Fruit fly (Drosophila melanogaster) whole organism, pupa: ENCODE results near the gene mirr.

Experiments
- CG10348 ChIP-seq: fragments of 200-800 bp; sonication (Bioruptor generic); IDR thresholded peaks from 2 replicates; pipeline ENCODE4 v1.3.6; 2022; ENCODE audit warnings: missing biosample characterization, missing genetic modification characterization
- CG12605 ChIP-seq: fragments of 200-800 bp; sonication (Bioruptor generic); IDR thresholded peaks from 2 replicates; pipeline ENCODE4 v1.3.6; 2022; ENCODE audit warnings: missing biosample characterization, missing genetic modification characterization
- CG13204 ChIP-seq: fragments of 200-800 bp; sonication (Bioruptor generic); optimal IDR thresholded peaks from 2 replicates; lab custom pipeline; 2018; ENCODE audit warnings: missing biosample characterization, mild to moderate bottlenecking, missing genetic modification characterization, moderate library complexity
- CG14655 ChIP-seq: fragments of 200-800 bp; sonication (Bioruptor generic); optimal IDR thresholded peaks from 3 replicates; lab custom pipeline; 2017; ENCODE audit warnings: mild to moderate bottlenecking, missing biosample characterization, missing genetic modification reagents, missing genetic modification characterization
- CG15710 ChIP-seq: fragments of 200-800 bp; sonication (Bioruptor generic); optimal IDR thresholded peaks from 2 replicates; lab custom pipeline; 2018; ENCODE audit warnings: missing biosample characterization, mild to moderate bottlenecking, missing genetic modification characterization, moderate library complexity
- CG17806 ChIP-seq: fragments of 200-800 bp; sonication (Bioruptor generic); optimal IDR thresholded peaks from 2 replicates; lab custom pipeline; 2018; ENCODE audit warnings: missing biosample characterization, mild to moderate bottlenecking, missing genetic modification characterization, moderate library complexity
- CG32121 ChIP-seq: fragments of 200-800 bp; sonication (Bioruptor generic); IDR thresholded peaks from 2 replicates; pipeline ENCODE4 v1.3.6; 2022; ENCODE audit warnings: missing biosample characterization, missing genetic modification characterization
- CG34367 ChIP-seq: fragments of 200-800 bp; sonication (Bioruptor generic); optimal IDR thresholded peaks from 2 replicates; lab custom pipeline; 2018; ENCODE audit warnings: missing biosample characterization, mild to moderate bottlenecking, missing genetic modification characterization
- CG4496 ChIP-seq: fragments of 200-800 bp; sonication (Bioruptor generic); IDR thresholded peaks from 3 replicates; pipeline ENCODE4 v1.3.6; 2022; ENCODE audit warnings: missing biosample characterization, missing genetic modification characterization
- CG8159 ChIP-seq: fragments of 200-800 bp; sonication (Bioruptor generic); optimal IDR thresholded peaks from 3 replicates; lab custom pipeline; 2018; ENCODE audit warnings: missing biosample characterization, mild to moderate bottlenecking, missing genetic modification characterization, moderate library complexity
- CG8301 ChIP-seq: fragments of 200-800 bp; sonication (Bioruptor generic); optimal IDR thresholded peaks from 2 replicates; lab custom pipeline; 2018; ENCODE audit warnings: missing biosample characterization, mild to moderate bottlenecking, missing genetic modification characterization
- CG9948 ChIP-seq: fragments of 200-800 bp; sonication (Bioruptor generic); optimal IDR thresholded peaks from 2 replicates; lab custom pipeline; 2018; ENCODE audit warnings: missing biosample characterization, mild to moderate bottlenecking, missing genetic modification characterization, moderate library complexity
- D1 ChIP-seq: fragments of 200-800 bp; sonication (Bioruptor generic); optimal IDR thresholded peaks from 2 replicates; lab custom pipeline; 2018; ENCODE audit warnings: missing biosample characterization, mild to moderate bottlenecking, missing genetic modification characterization, moderate library complexity
- EcR ChIP-seq: fragments of 200-800 bp; sonication (Bioruptor generic); optimal IDR thresholded peaks from 3 replicates; lab custom pipeline; 2019; ENCODE audit warnings: missing biosample characterization, missing genetic modification characterization, mild to moderate bottlenecking, moderate library complexity, missing genetic modification reagents
- Ets98B ChIP-seq: fragments of 200-800 bp; sonication (Bioruptor generic); IDR thresholded peaks from 2 replicates; pipeline ENCODE4 v1.3.6; 2022; ENCODE audit warnings: missing biosample characterization, missing genetic modification characterization
- Pif1A ChIP-seq: fragments of 200-800 bp; sonication (Bioruptor generic); optimal IDR thresholded peaks from 3 replicates; lab custom pipeline; 2016; ENCODE audit warnings: missing biosample characterization, missing genetic modification characterization
- Pif1B ChIP-seq: fragments of 200-800 bp; sonication (Bioruptor generic); optimal IDR thresholded peaks from 3 replicates; lab custom pipeline; 2016; ENCODE audit warnings: missing biosample characterization, missing genetic modification characterization
- Snoo ChIP-seq: fragments of 200-800 bp; sonication (Bioruptor generic); optimal IDR thresholded peaks from 3 replicates; lab custom pipeline; 2017; ENCODE audit warnings: missing biosample characterization, mild to moderate bottlenecking, missing genetic modification characterization, inconsistent platforms
- fd96Ca ChIP-seq: fragments of 200-800 bp; sonication (Bioruptor generic); IDR thresholded peaks from 3 replicates; pipeline ENCODE4 v1.3.6; 2022; ENCODE audit warnings: missing biosample characterization, missing genetic modification characterization
- gl ChIP-seq: fragments of 200-800 bp; sonication (Bioruptor generic); optimal IDR thresholded peaks from 2 replicates; lab custom pipeline; 2018; ENCODE audit warnings: missing biosample characterization, mild to moderate bottlenecking, missing genetic modification characterization
- rn ChIP-seq: fragments of 200-800 bp; sonication (Bioruptor generic); IDR thresholded peaks from 2 replicates; pipeline ENCODE4 v1.3.6; 2022; ENCODE audit warnings: missing biosample characterization, missing genetic modification characterization

The mirr gene

dm6 chr3L:12716661-12717060 lies 23.2 kb downstream of the mirr start:
- TF ChIP-seq CG17806 (tag; lab: Kevin White, UChicago), result no peak
- no peak for TF ChIP-seq CG10348 (GFP tag; lab: Robert Waterston, UW)
- TF ChIP-seq gl (tag; lab: Kevin White, UChicago), result no peak
- TF ChIP-seq Pif1A, result no peak
- TF ChIP-seq CG12605 (GFP tag; lab: Robert Waterston, UW), result no peak
- TF ChIP-seq CG8301 (tag; lab: Kevin White, UChicago), result no peak
- no peak for TF ChIP-seq Snoo (tag; lab: Kevin White, UChicago)
- TF ChIP-seq CG13204 (GFP tag; lab: Kevin White, UChicago), result no peak
- TF ChIP-seq CG4496 (GFP tag; lab: Robert Waterston, UW), result no peak
- TF ChIP-seq CG32121 (GFP tag; lab: Robert Waterston, UW), result no peak
- TF ChIP-seq fd96Ca, result no peak
- no peak for TF ChIP-seq Ets98B (GFP tag; lab: Robert Waterston, UW)
- TF ChIP-seq CG8159 (tag; lab: Kevin White, UChicago), result no peak
- TF ChIP-seq D1 (tag; lab: Kevin White, UChicago), result no peak
- TF ChIP-seq Pif1B (GFP tag; lab: Kevin White, UChicago), result no peak

- no peak for TF ChIP-seq CG4496 (GFP tag; lab: Robert Waterston, UW)
- no peak for TF ChIP-seq CG10348 (GFP tag; lab: Robert Waterston, UW)
- no peak for TF ChIP-seq CG15710
- no peak for TF ChIP-seq Ets98B (GFP tag; lab: Robert Waterston, UW)
- TF ChIP-seq CG13204 (GFP tag; lab: Kevin White, UChicago), result no peak
- no peak for TF ChIP-seq D1 (tag; lab: Kevin White, UChicago)
- no peak for TF ChIP-seq EcR (GFP tag; lab: Kevin White, UChicago)
- no peak for TF ChIP-seq rn
- no peak for TF ChIP-seq CG32121 (GFP tag; lab: Robert Waterston, UW)
- TF ChIP-seq CG8159 (tag; lab: Kevin White, UChicago), result no peak
- no peak for TF ChIP-seq Pif1B (GFP tag; lab: Kevin White, UChicago)
- TF ChIP-seq CG12605 (GFP tag; lab: Robert Waterston, UW), result no peak
- TF ChIP-seq Pif1A, result no peak
- no peak for TF ChIP-seq fd96Ca
- TF ChIP-seq CG14655 (GFP tag; lab: Kevin White, UChicago), result no peak
Observed at dm6 chr3L:12717621-12718020, 24.2 kb downstream of the mirr start.

DNA sequence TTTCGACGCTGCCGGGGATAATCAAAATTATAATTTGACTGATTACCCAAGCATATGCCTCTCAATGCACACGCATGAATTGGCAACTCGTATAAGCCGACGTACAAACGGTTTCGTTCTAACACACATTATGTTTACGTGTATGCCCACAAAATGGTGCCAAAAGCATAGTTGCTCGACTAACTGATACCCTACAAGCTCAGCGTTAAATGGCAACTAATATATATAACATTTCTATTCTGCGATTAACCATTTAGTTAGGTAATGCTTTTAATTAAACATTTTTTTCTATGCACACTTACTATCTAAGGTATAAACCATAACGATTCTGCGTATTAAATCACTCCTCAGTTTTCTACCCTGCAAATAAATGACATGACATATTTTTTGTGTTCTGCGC lies 27.3 kb downstream of the mirr start:
- no peak for TF ChIP-seq CG34367 (tag; lab: Kevin White, UChicago)
- no peak for TF ChIP-seq CG12605 (GFP tag; lab: Robert Waterston, UW)
- no peak for TF ChIP-seq CG15710
- TF ChIP-seq CG17806 (tag; lab: Kevin White, UChicago), result no peak
- no peak for TF ChIP-seq CG9948
- TF ChIP-seq CG8301 (tag; lab: Kevin White, UChicago), result no peak
- no peak for TF ChIP-seq Snoo (tag; lab: Kevin White, UChicago)
- no peak for TF ChIP-seq CG13204 (GFP tag; lab: Kevin White, UChicago)
- TF ChIP-seq gl (tag; lab: Kevin White, UChicago), result no peak
- TF ChIP-seq CG14655 (GFP tag; lab: Kevin White, UChicago), result no peak
- no peak for TF ChIP-seq Ets98B (GFP tag; lab: Robert Waterston, UW)
- TF ChIP-seq EcR (GFP tag; lab: Kevin White, UChicago), result no peak
- TF ChIP-seq Pif1A, result no peak
- TF ChIP-seq rn, result no peak
- TF ChIP-seq CG8159 (tag; lab: Kevin White, UChicago), result no peak
- TF ChIP-seq CG32121 (GFP tag; lab: Robert Waterston, UW), result no peak

DNA sequence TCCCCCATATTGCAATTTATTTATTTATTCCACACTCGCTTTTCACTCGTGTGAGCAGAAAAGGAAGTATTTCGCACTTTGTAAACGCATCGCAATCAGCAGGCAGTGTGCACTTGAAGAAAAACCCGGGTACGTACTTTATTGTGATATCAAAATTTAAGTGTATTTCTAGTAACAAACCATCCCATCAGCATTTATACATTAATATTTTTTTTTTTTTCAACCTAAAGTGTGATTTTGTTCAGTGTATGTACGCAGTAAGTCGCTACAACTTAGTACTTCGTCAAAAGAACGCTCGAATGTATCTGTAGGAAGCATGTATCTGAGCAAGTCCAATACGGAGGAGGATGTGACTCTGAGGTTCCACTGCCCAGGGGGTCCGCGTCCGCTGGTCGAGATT lies 32.3 kb downstream of the mirr start:
- TF ChIP-seq D1 (tag; lab: Kevin White, UChicago) (no peak), CG34367 (tag; lab: Kevin White, UChicago) (peak; percentile 25), Ets98B (GFP tag; lab: Robert Waterston, UW) (no peak), CG13204 (GFP tag; lab: Kevin White, UChicago) (no peak), Pif1B (GFP tag; lab: Kevin White, UChicago) (no peak), fd96Ca (no peak), Snoo (tag; lab: Kevin White, UChicago) (peak; percentile 34), CG12605 (GFP tag; lab: Robert Waterston, UW) (no peak), CG8159 (tag; lab: Kevin White, UChicago) (peak; percentile 49), rn (no peak), Pif1A (no peak), CG17806 (tag; lab: Kevin White, UChicago) (peak; percentile 41), CG4496 (GFP tag; lab: Robert Waterston, UW) (no peak; the same call in 2 of the 3 replicates), gl (tag; lab: Kevin White, UChicago) (peak; percentile 2), CG15710 (peak; percentile 39), CG8301 (tag; lab: Kevin White, UChicago) (peak; percentile 19), CG14655 (GFP tag; lab: Kevin White, UChicago) (peak; percentile 59), CG32121 (GFP tag; lab: Robert Waterston, UW) (no peak), EcR (GFP tag; lab: Kevin White, UChicago) (no peak), CG10348 (GFP tag; lab: Robert Waterston, UW) (no peak), CG9948 (peak; percentile 30)

- TF ChIP-seq CG14655 (GFP tag; lab: Kevin White, UChicago) (no peak), CG34367 (tag; lab: Kevin White, UChicago) (no peak), gl (tag; lab: Kevin White, UChicago) (no peak), CG13204 (GFP tag; lab: Kevin White, UChicago) (no peak), Snoo (tag; lab: Kevin White, UChicago) (no peak), EcR (GFP tag; lab: Kevin White, UChicago) (no peak), CG9948 (no peak), Ets98B (GFP tag; lab: Robert Waterston, UW) (no peak), Pif1B (GFP tag; lab: Kevin White, UChicago) (no peak), CG8159 (tag; lab: Kevin White, UChicago) (no peak), CG4496 (GFP tag; lab: Robert Waterston, UW) (no peak), CG32121 (GFP tag; lab: Robert Waterston, UW) (no peak), CG8301 (tag; lab: Kevin White, UChicago) (no peak), CG12605 (GFP tag; lab: Robert Waterston, UW) (no peak), CG10348 (GFP tag; lab: Robert Waterston, UW) (no peak), CG15710 (no peak), fd96Ca (no peak), D1 (tag; lab: Kevin White, UChicago) (no peak)
Observed at dm6 chr3L:12727212-12727611, 33.8 kb downstream of the mirr start.
